In genomic region chr3L:6451572-6451971, dm6 we compare ENCODE assay signal across 2 fruit fly cellular contexts.
TF ChIP-seq lines count a peak whose summit lies in the region.

No protein-coding gene starts in this region.

- no peak for TF ChIP-seq CTCF in whole organism, embryonic (GFP tag; optimal IDR thresholded peaks at IDR 0.05; lab: Kevin White, UChicago)

TF ChIP-seq in whole organism, embryonic, 481 proteins besides CTCF, POLR2A, EP300 and RAD21:
- TF ChIP-seq Ets65A (GFP tag; lab: Kevin White, UChicago) (peak; percentile 12), Pdp1 (GFP tag; optimal IDR thresholded peaks at IDR 0.05; lab: Kevin White, UChicago) (no peak), CG8281 (tag; optimal IDR thresholded peaks at IDR 0.05; lab: Kevin White, UChicago) (peak; percentile 93), CG10267 (tag; optimal IDR thresholded peaks at IDR 0.05; lab: Kevin White, UChicago) (no peak), CG4424 (GFP tag; optimal IDR thresholded peaks at IDR 0.05; lab: Kevin White, UChicago) (no peak), Sin3A (optimal IDR thresholded peaks at IDR 0.05; lab: Kevin White, UChicago) (no peak), crol (GFP tag; IDR thresholded peaks at IDR 0.05; lab: Robert Waterston, UW) (0 out of 2 replicates have a peak, but pooled peaks have one; percentile 22), odd (GFP tag; optimal IDR thresholded peaks at IDR 0.05; lab: Kevin White, UChicago) (no peak), toy (GFP tag; IDR thresholded peaks at IDR 0.05; lab: Robert Waterston, UW) (no peak), CG17361 (GFP tag; IDR thresholded peaks at IDR 0.05; lab: Robert Waterston, UW) (no peak), Mrtf (GFP tag; IDR thresholded peaks at IDR 0.05; lab: Robert Waterston, UW) (no peak), bbx (GFP tag; IDR thresholded peaks at IDR 0.05; lab: Robert Waterston, UW; ENCODE audit: partially characterized antibody) (no peak), Atf-2 (GFP tag; optimal IDR thresholded peaks at IDR 0.05; lab: Kevin White, UChicago) (no peak), CG8359 (GFP tag; optimal IDR thresholded peaks at IDR 0.05; lab: Kevin White, UChicago; ENCODE audit: borderline replicate concordance) (no peak), CG10209 (GFP tag; optimal IDR thresholded peaks at IDR 0.05; lab: Kevin White, UChicago) (peak; percentile 12), Nf-YB (GFP tag; optimal IDR thresholded peaks at IDR 0.05; lab: Kevin White, UChicago) (no peak), inv (GFP tag; IDR thresholded peaks at IDR 0.05; lab: Robert Waterston, UW; ENCODE audit: partially characterized antibody) (no peak), grn (GFP tag; optimal IDR thresholded peaks at IDR 0.05; lab: Kevin White, UChicago) (peak; percentile 35)

TF ChIP-seq in whole organism, prepupa, 60 proteins besides CTCF, POLR2A, EP300 and RAD21:
- TF ChIP-seq salr (GFP tag; optimal IDR thresholded peaks at IDR 0.05; lab: Kevin White, UChicago) (no peak), CG15336 (GFP tag; IDR thresholded peaks at IDR 0.05; lab: Robert Waterston, UW) (0 out of 2 replicates have a peak, but pooled peaks have one; percentile 19), Hr39 (GFP tag; optimal IDR thresholded peaks at IDR 0.05; lab: Kevin White, UChicago) (no peak), Eip78C (GFP tag; lab: Kevin White, UChicago) (peak; percentile 8)
TF ChIP-seq in whole organism, prepupa: peak in this region for 2.
